Fruit fly (Drosophila melanogaster) Kc167 (cell line): Measurements from ENCODE around the gene CG10587.

Source experiments
- Myc ChIP-seq: fragments of >200 bp; optimal IDR thresholded peaks from 2 replicates; lab custom pipeline; 2017; ENCODE audit warnings: missing external identifiers
- Sin3A ChIP-seq: fragments of >200 bp; optimal IDR thresholded peaks from 2 replicates; lab custom pipeline; 2018; ENCODE audit warnings: missing external identifiers
- h ChIP-seq: fragments of >200 bp; optimal IDR thresholded peaks from 3 replicates; lab custom pipeline; 2018; ENCODE audit warnings: missing external identifiers
- insv ChIP-seq: fragments of >200 bp; optimal IDR thresholded peaks from 3 replicates; lab custom pipeline; 2018; ENCODE audit warnings: missing external identifiers
- psq ChIP-seq: fragments of >200 bp; optimal IDR thresholded peaks from 2 replicates; lab custom pipeline; 2017; ENCODE audit warnings: missing external identifiers
- ttk ChIP-seq: sonication (Bioruptor generic); optimal IDR thresholded peaks from 2 replicates; lab custom pipeline; 2017; ENCODE audit warnings: missing external identifiers

The CG10587 gene

dm6 chr3L:20966662-20967061 lies 4.3 kb upstream of the CG10587 start, which contains the start of gene CG12983:
CG12983 (minus strand) TSS chr3L:20966762.
- no peak for TF ChIP-seq psq (lab: Kevin White, UChicago)
- no peak for TF ChIP-seq ttk (lab: Kevin White, UChicago)
- TF ChIP-seq Myc (lab: Kevin White, UChicago), result no peak
- TF ChIP-seq insv, result no peak
- TF ChIP-seq h (lab: Kevin White, UChicago), result no peak
- no peak for TF ChIP-seq Sin3A

- TF ChIP-seq insv (no peak), Sin3A (no peak), h (lab: Kevin White, UChicago) (no peak), psq (lab: Kevin White, UChicago) (no peak), ttk (lab: Kevin White, UChicago) (no peak), Myc (lab: Kevin White, UChicago) (no peak)
Measured at dm6 chr3L:20961286-20961685, 1.1 kb downstream of the CG10587 start, which contains the start of gene CG11037. CG11037 (minus strand) TSS chr3L:20961386.

dm6 chr3L:20956650-20957049 lies 5.7 kb downstream of the CG10587 start, which contains the start of the genes Sems and CG10588:
Sems (minus strand) TSS chr3L:20956750.
CG10588 (plus strand) TSS chr3L:20956934.
- TF ChIP-seq Sin3A, result no peak
- no peak for TF ChIP-seq h (lab: Kevin White, UChicago)
- TF ChIP-seq insv, result no peak
- TF ChIP-seq ttk (lab: Kevin White, UChicago), result no peak
- TF ChIP-seq Myc (lab: Kevin White, UChicago), result no peak
- no peak for TF ChIP-seq psq (lab: Kevin White, UChicago)

- TF ChIP-seq Myc (lab: Kevin White, UChicago), result no peak
- no peak for TF ChIP-seq ttk (lab: Kevin White, UChicago)
- TF ChIP-seq insv, result no peak
- TF ChIP-seq h (lab: Kevin White, UChicago), result no peak
- no peak for TF ChIP-seq psq (lab: Kevin White, UChicago)
- TF ChIP-seq Sin3A, result no peak
Measured at dm6 chr3L:20954118-20954517, 8.2 kb downstream of the CG10587 start.

dm6 chr3L:20952622-20953618 lies 9.4 kb downstream of the CG10587 start:
- TF ChIP-seq Sin3A (no peak), h (lab: Kevin White, UChicago) (no peak), ttk (lab: Kevin White, UChicago) (no peak), Myc (lab: Kevin White, UChicago) (no peak), insv (no peak)

- TF ChIP-seq h (lab: Kevin White, UChicago) (no peak), Sin3A (no peak), Myc (lab: Kevin White, UChicago) (no peak), psq (lab: Kevin White, UChicago) (no peak), insv (no peak), ttk (lab: Kevin White, UChicago) (no peak)
Measured at dm6 chr3L:20952121-20952487, 10.3 kb downstream of the CG10587 start.

- TF ChIP-seq h (lab: Kevin White, UChicago) (no peak), Myc (lab: Kevin White, UChicago) (no peak), Sin3A (no peak), ttk (lab: Kevin White, UChicago) (no peak), insv (no peak), psq (lab: Kevin White, UChicago) (no peak)
Measured at dm6 chr3L:20951477-20952120, 10.8 kb downstream of the CG10587 start.

- TF ChIP-seq psq (lab: Kevin White, UChicago) (no peak), Sin3A (no peak), h (lab: Kevin White, UChicago) (no peak), ttk (lab: Kevin White, UChicago) (no peak), Myc (lab: Kevin White, UChicago) (no peak), insv (no peak)
Measured at dm6 chr3L:20950520-20951135, 11.7 kb downstream of the CG10587 start.

- TF ChIP-seq psq (lab: Kevin White, UChicago) (no peak), h (lab: Kevin White, UChicago) (no peak), ttk (lab: Kevin White, UChicago) (no peak), Sin3A (no peak), Myc (lab: Kevin White, UChicago) (no peak)
Measured at dm6 chr3L:20950136-20950499, 12.2 kb downstream of the CG10587 start.

dm6 chr3L:20949371-20950135 lies 12.8 kb downstream of the CG10587 start, which contains the start of gene fng:
fng (minus strand) TSS chr3L:20949512.
- TF ChIP-seq Sin3A (no peak), h (lab: Kevin White, UChicago) (no peak), Myc (lab: Kevin White, UChicago) (no peak), insv (no peak), ttk (lab: Kevin White, UChicago) (no peak), psq (lab: Kevin White, UChicago) (no peak)

dm6 chr3L:20948404-20948803 lies 14.0 kb downstream of the CG10587 start:
- TF ChIP-seq ttk (lab: Kevin White, UChicago), result no peak
- no peak for TF ChIP-seq Myc (lab: Kevin White, UChicago)
- no peak for TF ChIP-seq h (lab: Kevin White, UChicago)
